Fruit fly (Drosophila melanogaster) whole organism, pupa: ENCODE results near the gene Cht2.

Source experiments
- CG10348 ChIP-seq: fragments of 200-800 bp; sonication (Bioruptor generic); IDR thresholded peaks from 2 replicates; pipeline ENCODE4 v1.3.6; 2022; ENCODE audit warnings: missing biosample characterization, missing genetic modification characterization
- CG12605 ChIP-seq: fragments of 200-800 bp; sonication (Bioruptor generic); IDR thresholded peaks from 2 replicates; pipeline ENCODE4 v1.3.6; 2022; ENCODE audit warnings: missing biosample characterization, missing genetic modification characterization
- CG13204 ChIP-seq: fragments of 200-800 bp; sonication (Bioruptor generic); optimal IDR thresholded peaks from 2 replicates; lab custom pipeline; 2018; ENCODE audit warnings: missing biosample characterization, mild to moderate bottlenecking, missing genetic modification characterization, moderate library complexity
- CG14655 ChIP-seq: fragments of 200-800 bp; sonication (Bioruptor generic); optimal IDR thresholded peaks from 3 replicates; lab custom pipeline; 2017; ENCODE audit warnings: mild to moderate bottlenecking, missing biosample characterization, missing genetic modification reagents, missing genetic modification characterization
- CG15710 ChIP-seq: fragments of 200-800 bp; sonication (Bioruptor generic); optimal IDR thresholded peaks from 2 replicates; lab custom pipeline; 2018; ENCODE audit warnings: missing biosample characterization, mild to moderate bottlenecking, missing genetic modification characterization, moderate library complexity
- CG17806 ChIP-seq: fragments of 200-800 bp; sonication (Bioruptor generic); optimal IDR thresholded peaks from 2 replicates; lab custom pipeline; 2018; ENCODE audit warnings: missing biosample characterization, mild to moderate bottlenecking, missing genetic modification characterization, moderate library complexity
- CG32121 ChIP-seq: fragments of 200-800 bp; sonication (Bioruptor generic); IDR thresholded peaks from 2 replicates; pipeline ENCODE4 v1.3.6; 2022; ENCODE audit warnings: missing biosample characterization, missing genetic modification characterization
- CG34367 ChIP-seq: fragments of 200-800 bp; sonication (Bioruptor generic); optimal IDR thresholded peaks from 2 replicates; lab custom pipeline; 2018; ENCODE audit warnings: missing biosample characterization, mild to moderate bottlenecking, missing genetic modification characterization
- CG4496 ChIP-seq: fragments of 200-800 bp; sonication (Bioruptor generic); IDR thresholded peaks from 3 replicates; pipeline ENCODE4 v1.3.6; 2022; ENCODE audit warnings: missing biosample characterization, missing genetic modification characterization
- CG8159 ChIP-seq: fragments of 200-800 bp; sonication (Bioruptor generic); optimal IDR thresholded peaks from 3 replicates; lab custom pipeline; 2018; ENCODE audit warnings: missing biosample characterization, mild to moderate bottlenecking, missing genetic modification characterization, moderate library complexity
- CG8301 ChIP-seq: fragments of 200-800 bp; sonication (Bioruptor generic); optimal IDR thresholded peaks from 2 replicates; lab custom pipeline; 2018; ENCODE audit warnings: missing biosample characterization, mild to moderate bottlenecking, missing genetic modification characterization
- CG9948 ChIP-seq: fragments of 200-800 bp; sonication (Bioruptor generic); optimal IDR thresholded peaks from 2 replicates; lab custom pipeline; 2018; ENCODE audit warnings: missing biosample characterization, mild to moderate bottlenecking, missing genetic modification characterization, moderate library complexity
- D1 ChIP-seq: fragments of 200-800 bp; sonication (Bioruptor generic); optimal IDR thresholded peaks from 2 replicates; lab custom pipeline; 2018; ENCODE audit warnings: missing biosample characterization, mild to moderate bottlenecking, missing genetic modification characterization, moderate library complexity
- EcR ChIP-seq: fragments of 200-800 bp; sonication (Bioruptor generic); optimal IDR thresholded peaks from 3 replicates; lab custom pipeline; 2019; ENCODE audit warnings: missing biosample characterization, missing genetic modification characterization, mild to moderate bottlenecking, moderate library complexity, missing genetic modification reagents
- Ets98B ChIP-seq: fragments of 200-800 bp; sonication (Bioruptor generic); IDR thresholded peaks from 2 replicates; pipeline ENCODE4 v1.3.6; 2022; ENCODE audit warnings: missing biosample characterization, missing genetic modification characterization
- Pif1A ChIP-seq: fragments of 200-800 bp; sonication (Bioruptor generic); optimal IDR thresholded peaks from 3 replicates; lab custom pipeline; 2016; ENCODE audit warnings: missing biosample characterization, missing genetic modification characterization
- Pif1B ChIP-seq: fragments of 200-800 bp; sonication (Bioruptor generic); optimal IDR thresholded peaks from 3 replicates; lab custom pipeline; 2016; ENCODE audit warnings: missing biosample characterization, missing genetic modification characterization
- Snoo ChIP-seq: fragments of 200-800 bp; sonication (Bioruptor generic); optimal IDR thresholded peaks from 3 replicates; lab custom pipeline; 2017; ENCODE audit warnings: missing biosample characterization, mild to moderate bottlenecking, missing genetic modification characterization, inconsistent platforms
- fd96Ca ChIP-seq: fragments of 200-800 bp; sonication (Bioruptor generic); IDR thresholded peaks from 3 replicates; pipeline ENCODE4 v1.3.6; 2022; ENCODE audit warnings: missing biosample characterization, missing genetic modification characterization
- gl ChIP-seq: fragments of 200-800 bp; sonication (Bioruptor generic); optimal IDR thresholded peaks from 2 replicates; lab custom pipeline; 2018; ENCODE audit warnings: missing biosample characterization, mild to moderate bottlenecking, missing genetic modification characterization
- rn ChIP-seq: fragments of 200-800 bp; sonication (Bioruptor generic); IDR thresholded peaks from 2 replicates; pipeline ENCODE4 v1.3.6; 2022; ENCODE audit warnings: missing biosample characterization, missing genetic modification characterization

Cht2 gene

dm6 chr3L:1771658-1772057 lies 15.9 kb upstream of the Cht2 start, which contains the start of gene Dhc62B:
TSS of gene Dhc62B (minus strand) at chr3L:1771758.
- TF ChIP-seq Snoo (tag; lab: Kevin White, UChicago): no peak
- no peak for TF ChIP-seq CG4496 (GFP tag; lab: Robert Waterston, UW)

dm6 chr3L:1756143-1756542 lies 409 bp upstream of the Cht2 start, which contains the start of gene CG8001:
TSS of gene CG8001 (plus strand) at chr3L:1756159.
- no peak for TF ChIP-seq CG17806 (tag; lab: Kevin White, UChicago)

dm6 chr3L:1754935-1755334 lies 799 bp downstream of the Cht2 start:
- TF ChIP-seq Ets98B (GFP tag; lab: Robert Waterston, UW) (no peak), Pif1B (GFP tag; lab: Kevin White, UChicago) (no peak), CG8301 (tag; lab: Kevin White, UChicago) (no peak), CG10348 (GFP tag; lab: Robert Waterston, UW) (no peak), Snoo (tag; lab: Kevin White, UChicago) (no peak), CG12605 (no peak), EcR (GFP tag; lab: Kevin White, UChicago) (no peak), gl (tag; lab: Kevin White, UChicago) (no peak), CG17806 (tag; lab: Kevin White, UChicago) (no peak), Pif1A (GFP tag; lab: Kevin White, UChicago) (no peak), CG9948 (tag; lab: Kevin White, UChicago) (no peak), CG34367 (tag; lab: Kevin White, UChicago) (no peak), CG32121 (no peak), CG14655 (GFP tag; lab: Kevin White, UChicago) (no peak), CG13204 (GFP tag; lab: Kevin White, UChicago) (no peak), CG15710 (no peak)

- TF ChIP-seq CG15710: no peak
- no peak for TF ChIP-seq rn
- TF ChIP-seq gl (tag; lab: Kevin White, UChicago): peak; percentile 51
Observed at dm6 chr3L:1754262-1754661, 1.5 kb downstream of the Cht2 start.

- TF ChIP-seq EcR (GFP tag; lab: Kevin White, UChicago): no peak
- TF ChIP-seq CG13204 (GFP tag; lab: Kevin White, UChicago): peak; percentile 6
- no peak for TF ChIP-seq D1 (tag; lab: Kevin White, UChicago)
Observed at dm6 chr3L:1748218-1748617, 7.5 kb downstream of the Cht2 start.

- TF ChIP-seq CG13204 (GFP tag; lab: Kevin White, UChicago): peak; percentile 97
- peak; percentile 100 for TF ChIP-seq Pif1B (GFP tag; lab: Kevin White, UChicago)
- peak; percentile 100 for TF ChIP-seq CG4496 (GFP tag; lab: Robert Waterston, UW)
- TF ChIP-seq CG8301 (tag; lab: Kevin White, UChicago): peak; percentile 100
- peak; percentile 69 for TF ChIP-seq EcR (GFP tag; lab: Kevin White, UChicago)
- peak; percentile 99 for TF ChIP-seq rn
- TF ChIP-seq CG9948 (tag; lab: Kevin White, UChicago): peak; percentile 100
- TF ChIP-seq CG8159 (tag; lab: Kevin White, UChicago): peak; percentile 100
- peak; percentile 100 for TF ChIP-seq CG14655 (GFP tag; lab: Kevin White, UChicago)
- peak; percentile 99 for TF ChIP-seq CG15710
- no peak for TF ChIP-seq D1 (tag; lab: Kevin White, UChicago)
- peak; percentile 100 for TF ChIP-seq Pif1A (GFP tag; lab: Kevin White, UChicago)
- peak; percentile 99 for TF ChIP-seq gl (tag; lab: Kevin White, UChicago)
- TF ChIP-seq Snoo (tag; lab: Kevin White, UChicago): peak; percentile 100
- TF ChIP-seq CG17806 (tag; lab: Kevin White, UChicago): peak; percentile 100
- peak; percentile 99 for TF ChIP-seq CG34367 (tag; lab: Kevin White, UChicago)
- TF ChIP-seq Ets98B (GFP tag; lab: Robert Waterston, UW): peak; percentile 99
- TF ChIP-seq CG10348 (GFP tag; lab: Robert Waterston, UW): peak; percentile 98
- TF ChIP-seq fd96Ca (GFP tag; lab: Robert Waterston, UW): peak; percentile 100
- peak; percentile 99 for TF ChIP-seq CG12605
- peak; percentile 100 for TF ChIP-seq CG32121
Observed at dm6 chr3L:1746338-1747199, 9.2 kb downstream of the Cht2 start, which contains the start of gene CG13921. TSS of gene CG13921 (plus strand) at chr3L:1746907.

- TF ChIP-seq CG15710 (no peak), CG34367 (tag; lab: Kevin White, UChicago) (no peak), CG8159 (tag; lab: Kevin White, UChicago) (no peak), fd96Ca (GFP tag; lab: Robert Waterston, UW) (no peak), CG14655 (GFP tag; lab: Kevin White, UChicago) (no peak), CG9948 (tag; lab: Kevin White, UChicago) (no peak), Pif1A (GFP tag; lab: Kevin White, UChicago) (no peak), gl (tag; lab: Kevin White, UChicago) (no peak)
- TF ChIP-seq, all 21 proteins: peak for 0
Observed at dm6 chr3L:1745432-1745831, 10.3 kb downstream of the Cht2 start.
